Fruit fly (Drosophila melanogaster) whole organism, adult: ENCODE data around the gene Dtwd2.
A peak's percentile ranks its signal among the peaks of the same experiment; 100 is the strongest.

Source experiments
- CG11617 ChIP-seq: fragments of 200-800 bp; sonication (Bioruptor generic); optimal IDR thresholded peaks from 2 replicates; lab custom pipeline; 2017; ENCODE audit warnings: mild to moderate bottlenecking, missing biosample characterization, missing genetic modification reagents, missing genetic modification characterization
- CG12768 ChIP-seq: fragments of 200-800 bp; sonication (Bioruptor generic); optimal IDR thresholded peaks from 2 replicates; lab custom pipeline; 2017; ENCODE audit warnings: missing biosample characterization, missing genetic modification characterization, mild to moderate bottlenecking, moderate library complexity, missing genetic modification reagents
- CG14711 ChIP-seq: fragments of 200-800 bp; sonication (Bioruptor generic); optimal IDR thresholded peaks from 2 replicates; lab custom pipeline; 2018; ENCODE audit warnings: missing biosample characterization, mild to moderate bottlenecking, missing genetic modification characterization, moderate library complexity
- CG1620 ChIP-seq: fragments of 200-800 bp; sonication (Bioruptor generic); optimal IDR thresholded peaks from 2 replicates; lab custom pipeline; 2016; ENCODE audit warnings: missing biosample characterization, missing genetic modification characterization
- CG33017 ChIP-seq: fragments of 200-800 bp; sonication (Bioruptor generic); optimal IDR thresholded peaks from 2 replicates; lab custom pipeline; 2018; ENCODE audit warnings: missing biosample characterization, mild to moderate bottlenecking, missing genetic modification characterization, moderate library complexity
- CG5204 ChIP-seq: fragments of 200-800 bp; sonication (Bioruptor generic); optimal IDR thresholded peaks from 2 replicates; lab custom pipeline; 2016; ENCODE audit warnings: missing biosample characterization, missing genetic modification characterization
- CG7045 ChIP-seq: fragments of 200-800 bp; sonication (Bioruptor generic); optimal IDR thresholded peaks from 2 replicates; lab custom pipeline; 2017; ENCODE audit warnings: missing biosample characterization, mild to moderate bottlenecking, missing genetic modification characterization
- CG7101 ChIP-seq: fragments of 200-800 bp; sonication (Bioruptor generic); optimal IDR thresholded peaks from 2 replicates; lab custom pipeline; 2018; ENCODE audit warnings: missing biosample characterization, mild to moderate bottlenecking, missing genetic modification characterization, moderate library complexity
- Clk ChIP-seq: fragments of 200-800 bp; sonication (Bioruptor generic); optimal IDR thresholded peaks from 2 replicates; lab custom pipeline; 2017; ENCODE audit warnings: missing biosample characterization, missing genetic modification characterization
- Crg-1 ChIP-seq: fragments of 200-800 bp; sonication (Bioruptor generic); optimal IDR thresholded peaks from 2 replicates; lab custom pipeline; 2016; ENCODE audit warnings: missing biosample characterization, missing genetic modification characterization
- Hr96 ChIP-seq: fragments of 200-800 bp; sonication (Bioruptor generic); optimal IDR thresholded peaks from 2 replicates; lab custom pipeline; 2016; ENCODE audit warnings: missing biosample characterization, missing genetic modification characterization
- Mnt ChIP-seq: fragments of 200-800 bp; sonication (Bioruptor generic); optimal IDR thresholded peaks from 2 replicates; lab custom pipeline; 2016; ENCODE audit warnings: missing biosample characterization, mild to moderate bottlenecking, missing genetic modification characterization
- bab1 ChIP-seq: fragments of 200-800 bp; sonication (Bioruptor generic); optimal IDR thresholded peaks from 3 replicates; lab custom pipeline; 2019; ENCODE audit warnings: missing biosample characterization, mild to moderate bottlenecking, missing genetic modification characterization, moderate library complexity
- cic ChIP-seq: fragments of 200-800 bp; sonication (Bioruptor generic); optimal IDR thresholded peaks from 2 replicates; lab custom pipeline; 2017; ENCODE audit warnings: missing biosample characterization, mild to moderate bottlenecking, missing genetic modification characterization, moderate library complexity
- cnc ChIP-seq, 2 experiments: fragments of >200 bp; optimal IDR thresholded peaks; 2 replicates each; lab custom pipeline; 2017
- kay ChIP-seq: fragments of 200-800 bp; sonication (Bioruptor generic); peaks from one replicate; lab custom pipeline; 2016; ENCODE audit warnings: missing biosample characterization, missing genetic modification characterization, borderline replicate concordance
- ovo ChIP-seq: fragments of 200-800 bp; sonication (Bioruptor generic); optimal IDR thresholded peaks from 2 replicates; lab custom pipeline; 2016; ENCODE audit warnings: missing biosample characterization, missing genetic modification characterization
- pad ChIP-seq: fragments of 200-800 bp; sonication (Bioruptor generic); optimal IDR thresholded peaks from 3 replicates; lab custom pipeline; 2017; ENCODE audit warnings: missing biosample characterization, missing genetic modification characterization, mild to moderate bottlenecking, moderate library complexity, missing genetic modification reagents
- tj ChIP-seq: fragments of 200-800 bp; sonication (Bioruptor generic); optimal IDR thresholded peaks from 3 replicates; lab custom pipeline; 2017; ENCODE audit warnings: missing biosample characterization, mild to moderate bottlenecking, missing genetic modification characterization, moderate library complexity
- toe ChIP-seq: fragments of 200-800 bp; sonication (Bioruptor generic); optimal IDR thresholded peaks from 2 replicates; lab custom pipeline; 2016; ENCODE audit warnings: missing biosample characterization, missing genetic modification characterization

The Dtwd2 gene

DNA sequence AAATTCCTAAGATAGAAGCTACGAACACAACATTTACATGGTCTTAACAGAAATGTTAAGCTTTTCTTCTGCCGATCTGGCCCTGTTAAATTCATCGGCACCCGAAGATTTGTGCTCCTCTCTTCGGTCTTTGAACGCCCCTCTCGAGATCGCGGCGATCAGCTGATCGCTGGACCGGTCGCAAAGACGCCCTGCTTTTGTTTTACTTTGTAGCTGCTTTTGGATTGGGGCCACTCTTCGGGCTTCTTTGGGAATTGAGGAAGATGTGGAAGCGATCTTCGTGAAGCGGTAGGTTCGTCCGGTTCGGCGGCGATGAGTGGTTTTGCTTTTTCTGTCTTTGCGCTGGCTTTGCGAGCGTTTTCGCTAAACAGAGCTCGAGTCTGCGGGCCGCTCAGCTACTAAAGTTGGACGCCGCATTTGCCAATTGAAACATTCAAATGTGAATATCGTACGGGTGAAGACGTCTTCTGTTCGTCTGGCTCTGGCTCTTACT is 25.6 kb upstream of the Dtwd2 start, which contains the start of gene thw:
thw (plus strand) TSS at position 443 of the 493 bp plus-strand sequence.
- no peak for TF ChIP-seq CG7101 (tag; lab: Kevin White, UChicago)
- TF ChIP-seq bab1 (GFP tag; lab: Kevin White, UChicago) = no peak
- no peak for TF ChIP-seq Clk (GFP tag; lab: Kevin White, UChicago)
- TF ChIP-seq CG33017 = no peak
- no peak for TF ChIP-seq Mnt (GFP tag; lab: Kevin White, UChicago)
- TF ChIP-seq CG12768 (GFP tag; lab: Kevin White, UChicago) = no peak
- TF ChIP-seq cic (GFP tag; lab: Kevin White, UChicago) = no peak
- TF ChIP-seq Crg-1 (GFP tag; lab: Kevin White, UChicago) = no peak
- TF ChIP-seq CG1620 = no peak
- TF ChIP-seq CG11617 (GFP tag; lab: Kevin White, UChicago) = no peak
- TF ChIP-seq tj (GFP tag; lab: Kevin White, UChicago) = no peak
- no peak for TF ChIP-seq kay (GFP tag; lab: Kevin White, UChicago)
- TF ChIP-seq cnc (optimal IDR thresholded peaks at IDR 0.05; lab: Kevin White, UChicago) = no peak
- TF ChIP-seq ovo (GFP tag; lab: Kevin White, UChicago) = no peak

- no peak for TF ChIP-seq CG7045 (GFP tag; lab: Kevin White, UChicago)
- no peak for TF ChIP-seq bab1 (GFP tag; lab: Kevin White, UChicago)
- no peak for TF ChIP-seq pad (GFP tag; lab: Kevin White, UChicago)
- no peak for TF ChIP-seq cic (GFP tag; lab: Kevin White, UChicago)
- no peak for TF ChIP-seq tj (GFP tag; lab: Kevin White, UChicago)
These were observed 8.1 kb upstream of the Dtwd2 start, which contains the start of gene CG14607 for dm6 chr3R:7241460-7241859. CG14607 (plus strand) TSS chr3R:7241760.

DNA sequence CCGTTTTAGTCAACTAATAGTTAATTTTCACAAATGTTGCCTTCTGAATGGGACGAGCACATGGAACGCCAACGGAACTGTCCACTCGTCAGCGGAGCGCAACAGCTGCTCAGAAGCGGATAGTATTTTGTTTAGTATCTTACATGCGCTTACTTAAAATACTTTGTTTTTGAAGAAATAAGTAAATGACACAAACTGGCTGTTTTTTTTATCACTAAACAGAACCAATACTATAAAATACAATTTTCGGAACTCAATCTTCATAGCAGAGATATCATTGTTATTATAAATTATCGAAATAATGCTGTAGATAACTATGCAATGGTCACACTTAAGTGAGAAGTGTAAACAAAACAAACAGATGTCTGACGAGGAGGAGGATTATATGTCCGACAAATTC is 2.7 kb upstream of the Dtwd2 start, which contains the start of the genes Noc3 and CG10053:
Noc3 (minus strand) TSS at position 81 of the 400 bp plus-strand sequence.
CG10053 (plus strand) TSS at position 202 of the 400 bp plus-strand sequence.
- TF ChIP-seq pad (GFP tag; lab: Kevin White, UChicago) = no peak
- TF ChIP-seq Mnt (GFP tag; lab: Kevin White, UChicago) = peak; percentile 96
- TF ChIP-seq bab1 (GFP tag; lab: Kevin White, UChicago) = peak; percentile 22

dm6 chr3R:7251857-7252256 is 2.3 kb downstream of the Dtwd2 start, which contains the start of gene Obp84a:
Obp84a (minus strand) TSS chr3R:7251957.
- TF ChIP-seq CG1620 (no peak), tj (GFP tag; lab: Kevin White, UChicago) (no peak), CG7045 (GFP tag; lab: Kevin White, UChicago) (no peak), kay (GFP tag; lab: Kevin White, UChicago) (no peak), Hr96 (no peak), bab1 (GFP tag; lab: Kevin White, UChicago) (no peak), Crg-1 (GFP tag; lab: Kevin White, UChicago) (no peak), ovo (GFP tag; lab: Kevin White, UChicago) (no peak), Clk (GFP tag; lab: Kevin White, UChicago) (no peak), cic (GFP tag; lab: Kevin White, UChicago) (no peak), CG14711 (no peak)

DNA sequence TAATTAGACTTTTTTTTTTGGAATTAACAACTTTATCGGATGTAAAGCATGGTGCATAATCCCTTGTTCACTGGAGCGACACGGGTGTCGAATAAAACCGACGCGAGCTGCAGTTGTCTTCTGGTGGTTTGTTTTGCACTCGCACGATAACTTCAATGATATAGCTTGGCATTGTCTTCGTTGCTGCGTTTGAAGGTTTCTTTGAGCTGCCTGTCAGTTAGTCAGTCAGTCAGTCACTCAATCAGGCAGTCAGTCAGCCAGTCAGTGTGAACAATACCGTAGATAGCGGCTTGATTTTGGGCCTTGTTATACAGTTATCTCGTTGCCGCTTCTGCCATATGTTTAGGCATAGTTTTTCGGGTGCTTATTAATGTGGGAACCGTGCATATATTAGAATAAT is 10.0 kb downstream of the Dtwd2 start:
- TF ChIP-seq ovo (GFP tag; lab: Kevin White, UChicago) (no peak), tj (GFP tag; lab: Kevin White, UChicago) (no peak), Hr96 (no peak), Clk (GFP tag; lab: Kevin White, UChicago) (no peak), CG11617 (GFP tag; lab: Kevin White, UChicago) (no peak), CG7045 (GFP tag; lab: Kevin White, UChicago) (no peak), CG5204 (GFP tag; lab: Kevin White, UChicago) (no peak), toe (GFP tag; lab: Kevin White, UChicago) (no peak), CG12768 (GFP tag; lab: Kevin White, UChicago) (no peak), cic (GFP tag; lab: Kevin White, UChicago) (no peak), CG1620 (no peak), cnc (optimal IDR thresholded peaks at IDR 0.05; lab: Kevin White, UChicago) (no peak), CG33017 (no peak), CG14711 (no peak), bab1 (GFP tag; lab: Kevin White, UChicago) (no peak), kay (GFP tag; lab: Kevin White, UChicago) (no peak)

- no peak for TF ChIP-seq Hr96
- no peak for TF ChIP-seq Crg-1 (GFP tag; lab: Kevin White, UChicago)
- TF ChIP-seq Mnt (GFP tag; lab: Kevin White, UChicago) = no peak
- no peak for TF ChIP-seq toe (GFP tag; lab: Kevin White, UChicago)
- TF ChIP-seq pad (GFP tag; lab: Kevin White, UChicago) = no peak
- no peak for TF ChIP-seq kay (GFP tag; lab: Kevin White, UChicago)
- TF ChIP-seq tj (GFP tag; lab: Kevin White, UChicago) = no peak
- no peak for TF ChIP-seq cnc (optimal IDR thresholded peaks at IDR 0.05; lab: Kevin White, UChicago)
- no peak for TF ChIP-seq CG7101 (tag; lab: Kevin White, UChicago)
- TF ChIP-seq CG14711 = no peak
These were observed 16.1 kb downstream of the Dtwd2 start, which contains the start of the genes Gld and Syt4 for dm6 chr3R:7265567-7266208. Gld (minus strand) TSS chr3R:7265703. Syt4 (plus strand) TSS chr3R:7266065.
